Worm (Caenorhabditis elegans) whole organism, young adult: ENCODE data around the gene ogdh-2.

Experiments used
- B0035.1 ChIP-seq: sonication (generic microtip); optimal IDR thresholded peaks from 2 replicates; lab custom pipeline; 2016; ENCODE audit warnings: missing genetic modification characterization, mild to moderate bottlenecking, missing compliant biosample characterization, missing genotype, missing genetic modification reagents
- B0261.1 ChIP-seq: sonication (generic microtip); optimal IDR thresholded peaks from 2 replicates; lab custom pipeline; 2016; ENCODE audit warnings: mild to moderate bottlenecking, missing genetic modification characterization, moderate library complexity, missing compliant biosample characterization
- B0336.3 ChIP-seq: fragments of 200-800 bp; sonication (Bioruptor generic); IDR thresholded peaks from 2 replicates; pipeline ENCODE4 v1.3.6; 2022; ENCODE audit warnings: missing genetic modification characterization, missing compliant biosample characterization
- D2030.7 ChIP-seq: fragments of 200-800 bp; sonication (Bioruptor generic); IDR thresholded peaks from 2 replicates; pipeline ENCODE4 v1.3.6; 2022; ENCODE audit warnings: missing genetic modification reagents, missing genetic modification characterization, missing compliant biosample characterization
- F23B12.7 ChIP-seq: sonication (generic microtip); optimal IDR thresholded peaks from 2 replicates; lab custom pipeline; 2017; ENCODE audit warnings: missing genetic modification characterization, mild to moderate bottlenecking, missing compliant biosample characterization, antibody characterized with exemption, moderate library complexity; ENCODE audit not compliant: insufficient read depth
- F33H1.4 ChIP-seq: fragments of 200-800 bp; sonication (Bioruptor generic); IDR thresholded peaks from 2 replicates; pipeline ENCODE4 v1.3.6; 2022; ENCODE audit warnings: missing genetic modification reagents, missing genetic modification characterization, missing compliant biosample characterization
- K12H6.12 ChIP-seq: fragments of 200-800 bp; sonication (Bioruptor generic); optimal IDR thresholded peaks from 2 replicates; lab custom pipeline; 2018; ENCODE audit warnings: mild to moderate bottlenecking, missing genetic modification characterization, missing compliant biosample characterization
- T26A5.8 ChIP-seq: sonication (generic microtip); optimal IDR thresholded peaks from 2 replicates; lab custom pipeline; 2016; ENCODE audit warnings: missing genetic modification characterization, missing compliant biosample characterization
- Y53G8AR.9 ChIP-seq: fragments of 200-800 bp; sonication (Bioruptor generic); conservative IDR thresholded peaks from 2 replicates; pipeline ENCODE4 v1.3.6; 2022; ENCODE audit warnings: missing genetic modification reagents, missing genetic modification characterization, missing compliant biosample characterization
- Y56A3A.18 ChIP-seq: fragments of 200-800 bp; sonication (Bioruptor generic); IDR thresholded peaks from 2 replicates; pipeline ENCODE4 v1.3.6; 2022; ENCODE audit warnings: missing genetic modification reagents, missing genetic modification characterization, missing compliant biosample characterization
- Y79H2A.3 ChIP-seq: fragments of 200-800 bp; sonication (Bioruptor generic); conservative IDR thresholded peaks from 2 replicates; pipeline ENCODE4 v1.3.6; 2022; ENCODE audit warnings: missing genetic modification reagents, missing genetic modification characterization, missing compliant biosample characterization
- ZK185.1 ChIP-seq: sonication (generic microtip); optimal IDR thresholded peaks from 2 replicates; lab custom pipeline; 2016; ENCODE audit warnings: mild to moderate bottlenecking, missing genetic modification characterization, missing compliant biosample characterization; ENCODE audit not compliant: poor library complexity, severe bottlenecking
- aptf-2 ChIP-seq: fragments of 200-800 bp; sonication (Bioruptor generic); conservative IDR thresholded peaks from 2 replicates; pipeline ENCODE4 v1.3.6; 2022; ENCODE audit warnings: missing genetic modification reagents, missing genetic modification characterization, missing compliant biosample characterization
- bed-1 ChIP-seq: fragments of 200-800 bp; sonication (Bioruptor generic); IDR thresholded peaks from 2 replicates; pipeline ENCODE4 v1.3.6; 2022; ENCODE audit warnings: missing genetic modification reagents, missing genetic modification characterization, missing compliant biosample characterization
- ceh-79 ChIP-seq: sonication (generic microtip); optimal IDR thresholded peaks from 2 replicates; lab custom pipeline; 2017; ENCODE audit warnings: mild to moderate bottlenecking, missing genetic modification characterization, missing compliant biosample characterization
- chd-7 ChIP-seq: sonication (generic microtip); optimal IDR thresholded peaks from 2 replicates; lab custom pipeline; 2016; ENCODE audit warnings: mild to moderate bottlenecking, missing genetic modification characterization, moderate library complexity, missing compliant biosample characterization
- dox-1 ChIP-seq: fragments of 200-800 bp; sonication (Bioruptor generic); IDR thresholded peaks from 2 replicates; pipeline ENCODE4 v1.3.6; 2022; ENCODE audit warnings: missing genetic modification reagents, missing genetic modification characterization, missing compliant biosample characterization
- dpff-1 ChIP-seq: sonication (generic microtip); optimal IDR thresholded peaks from 2 replicates; lab custom pipeline; 2017; ENCODE audit warnings: mild to moderate bottlenecking, missing genetic modification characterization, missing compliant biosample characterization
- dpl-1 ChIP-seq: fragments of 150-350 bp; optimal IDR thresholded peaks from 2 replicates; lab custom pipeline; 2014; ENCODE audit warnings: missing biosample characterization, missing genetic modification reagents, missing genetic modification characterization
- efl-1 ChIP-seq: fragments of 150-350 bp; optimal IDR thresholded peaks from 2 replicates; lab custom pipeline; 2014; ENCODE audit warnings: missing biosample characterization, missing genetic modification reagents, missing genetic modification characterization
- egrh-3 ChIP-seq: fragments of 200-800 bp; sonication (Bioruptor generic); IDR thresholded peaks from 2 replicates; pipeline ENCODE4 v1.3.6; 2022; ENCODE audit warnings: missing genetic modification reagents, missing genetic modification characterization, missing compliant biosample characterization
- ekl-4 ChIP-seq: fragments of 200-800 bp; sonication (Bioruptor generic); IDR thresholded peaks from 2 replicates; pipeline ENCODE4 v1.3.6; 2022; ENCODE audit warnings: missing genetic modification reagents, missing genetic modification characterization, missing compliant biosample characterization
- fkh-3 ChIP-seq: sonication (generic microtip); optimal IDR thresholded peaks from 2 replicates; lab custom pipeline; 2016; ENCODE audit warnings: mild to moderate bottlenecking, missing genetic modification characterization, missing compliant biosample characterization
- him-1 ChIP-seq: sonication (generic microtip); optimal IDR thresholded peaks from 2 replicates; lab custom pipeline; 2016; ENCODE audit warnings: missing genotype, missing genetic modification reagents, missing genetic modification characterization, missing compliant biosample characterization
- hlh-12 ChIP-seq: sonication (generic microtip); optimal IDR thresholded peaks from 2 replicates; lab custom pipeline; 2016; ENCODE audit warnings: missing genetic modification characterization, missing compliant biosample characterization
- hlh-26 ChIP-seq: fragments of 200-800 bp; sonication (Bioruptor generic); conservative IDR thresholded peaks from 2 replicates; pipeline ENCODE4 v1.3.6; 2022; ENCODE audit warnings: missing genetic modification reagents, missing genetic modification characterization, missing compliant biosample characterization
- hmg-1.2 ChIP-seq: fragments of 200-800 bp; sonication (Bioruptor generic); IDR thresholded peaks from 2 replicates; pipeline ENCODE4 v1.3.6; 2022; ENCODE audit warnings: missing genetic modification reagents, missing genetic modification characterization, missing compliant biosample characterization
- lag-1 ChIP-seq: fragments of 200-800 bp; sonication (Bioruptor generic); IDR thresholded peaks from 2 replicates; pipeline ENCODE4 v1.3.6; 2022; ENCODE audit warnings: missing genetic modification reagents, missing genetic modification characterization, missing compliant biosample characterization
- lin-26 ChIP-seq: fragments of 200-800 bp; sonication (Bioruptor generic); IDR thresholded peaks from 2 replicates; pipeline ENCODE4 v1.3.6; 2022; ENCODE audit warnings: missing genetic modification reagents, missing genetic modification characterization, missing compliant biosample characterization
- lin-35 ChIP-seq, 3 experiments: fragments of 150-350 bp in 2 of 3; sonication (generic microtip) in 1 of 3; optimal IDR thresholded peaks; 2 replicates each; lab custom pipeline; 2014 to 2018; ENCODE audit warnings: missing biosample characterization in 3 of 3, missing genetic modification characterization in 3 of 3, missing genetic modification reagents in 3 of 3
- lsy-27 ChIP-seq: sonication (generic microtip); optimal IDR thresholded peaks from 2 replicates; lab custom pipeline; 2017; ENCODE audit warnings: missing genetic modification characterization, mild to moderate bottlenecking, missing compliant biosample characterization, antibody characterized with exemption, missing genotype, borderline replicate concordance; ENCODE audit not compliant: insufficient read depth
- madf-8 ChIP-seq: fragments of 200-800 bp; sonication (Bioruptor generic); conservative IDR thresholded peaks from 2 replicates; pipeline ENCODE4 v1.3.6; 2022; ENCODE audit warnings: missing genetic modification reagents, missing genetic modification characterization, missing compliant biosample characterization
- mcd-1 ChIP-seq: fragments of 200-800 bp; sonication (Bioruptor generic); IDR thresholded peaks from 2 replicates; pipeline ENCODE4 v1.3.6; 2022; ENCODE audit warnings: missing genetic modification reagents, missing genetic modification characterization, missing compliant biosample characterization
- mel-28 ChIP-seq: sonication (generic microtip); optimal IDR thresholded peaks from 2 replicates; lab custom pipeline; 2016; ENCODE audit warnings: borderline replicate concordance, mild to moderate bottlenecking, missing genetic modification characterization, missing compliant biosample characterization
- nfyb-1 ChIP-seq: fragments of 200-800 bp; sonication (Bioruptor generic); IDR thresholded peaks from 2 replicates; pipeline ENCODE4 v1.3.6; 2022; ENCODE audit warnings: missing genetic modification reagents, missing genetic modification characterization, missing compliant biosample characterization
- nhr-179 ChIP-seq: sonication (generic microtip); optimal IDR thresholded peaks from 2 replicates; lab custom pipeline; 2016; ENCODE audit warnings: mild to moderate bottlenecking, missing genetic modification characterization, missing compliant biosample characterization
- nhr-80 ChIP-seq: sonication (generic microtip); optimal IDR thresholded peaks from 2 replicates; lab custom pipeline; 2016; ENCODE audit warnings: missing genetic modification characterization, missing compliant biosample characterization
- pbrm-1 ChIP-seq: fragments of 200-800 bp; sonication (Bioruptor generic); IDR thresholded peaks from 2 replicates; pipeline ENCODE4 v1.3.6; 2022; ENCODE audit warnings: missing genetic modification reagents, missing genetic modification characterization, missing compliant biosample characterization
- repo-1 ChIP-seq: sonication (generic microtip); optimal IDR thresholded peaks from 2 replicates; lab custom pipeline; 2017; ENCODE audit warnings: mild to moderate bottlenecking, missing genetic modification characterization, missing compliant biosample characterization
- snpc-4 ChIP-seq, 5 experiments: fragments of 150-350 bp in 1 of 5; sonication (generic microtip) in 4 of 5; optimal IDR thresholded peaks; 2 replicates each; lab custom pipeline; 2014 to 2018; ENCODE audit warnings: missing genetic modification characterization in 5 of 5, missing biosample characterization in 3 of 5, antibody characterized with exemption in 2 of 5, mild to moderate bottlenecking in 2 of 5, missing compliant biosample characterization in 2 of 5, missing genotype in 2 of 5, moderate library complexity in 2 of 5, missing genetic modification reagents in 1 of 5
- sptf-2 ChIP-seq: fragments of 200-800 bp; sonication (Bioruptor generic); optimal IDR thresholded peaks from 2 replicates; lab custom pipeline; 2018; ENCODE audit warnings: mild to moderate bottlenecking, missing genetic modification characterization, missing compliant biosample characterization
- tbp1 ChIP-seq: fragments of 200-800 bp; sonication (Bioruptor generic); optimal IDR thresholded peaks from 2 replicates; lab custom pipeline; 2018; ENCODE audit warnings: mild to moderate bottlenecking, missing genetic modification characterization, missing compliant biosample characterization
- unc-130 ChIP-seq: sonication (generic microtip); optimal IDR thresholded peaks from 2 replicates; lab custom pipeline; 2016; ENCODE audit warnings: missing genetic modification reagents, missing genetic modification characterization, missing compliant biosample characterization
- xnd-1 ChIP-seq: sonication (generic microtip); optimal IDR thresholded peaks from 2 replicates; lab custom pipeline; 2016; ENCODE audit warnings: missing genotype, missing genetic modification reagents, missing genetic modification characterization, missing compliant biosample characterization
- ztf-25 ChIP-seq: fragments of 200-800 bp; sonication (Bioruptor generic); IDR thresholded peaks from 2 replicates; pipeline ENCODE4 v1.3.6; 2022; ENCODE audit warnings: missing genetic modification reagents, missing genetic modification characterization, missing compliant biosample characterization
- ztf-26 ChIP-seq: sonication (generic microtip); optimal IDR thresholded peaks from 2 replicates; lab custom pipeline; 2017; ENCODE audit warnings: missing genetic modification characterization, missing compliant biosample characterization
- ztf-28 ChIP-seq: fragments of 200-800 bp; sonication (Bioruptor generic); IDR thresholded peaks from 2 replicates; pipeline ENCODE4 v1.3.6; 2022; ENCODE audit warnings: missing genetic modification reagents, missing genetic modification characterization, missing compliant biosample characterization
- ztf-3 ChIP-seq: fragments of 200-800 bp; sonication (Bioruptor generic); optimal IDR thresholded peaks from 2 replicates; lab custom pipeline; 2018; ENCODE audit warnings: mild to moderate bottlenecking, missing genetic modification characterization, missing compliant biosample characterization
- ztf-6 ChIP-seq: fragments of 200-800 bp; sonication (Bioruptor generic); IDR thresholded peaks from 2 replicates; pipeline ENCODE4 v1.3.6; 2022; ENCODE audit warnings: missing genetic modification reagents, missing genetic modification characterization, missing compliant biosample characterization

The ogdh-2 gene

ce11 chrV:12192129-12192528 is 2.2 kb upstream of the ogdh-2 start, which contains the start of gene rnp-1:
TSS of gene rnp-1 (plus strand) at chrV:12192273.
- TF ChIP-seq sptf-2 (GFP tag; lab: Kevin White, UChicago) (no peak), Y79H2A.3 (GFP tag; lab: Robert Waterston, UW) (no peak), nhr-179 (tag; lab: Kevin White, UChicago) (no peak), Y56A3A.18 (GFP tag; lab: Robert Waterston, UW) (0 out of 2 replicates have a peak, but pooled peaks have one; percentile 10), B0336.3 (peak; percentile 58; the same call in 1 of the 2 replicates), dpl-1 (GFP tag; lab: Kevin White, UChicago) (no peak), F23B12.7 (tag; lab: Kevin White, UChicago) (no peak), lsy-27 (tag; lab: Kevin White, UChicago) (no peak), hmg-1.2 (GFP tag; lab: Robert Waterston, UW) (0 out of 2 replicates have a peak, but pooled peaks have one; percentile 8), bed-1 (no peak), aptf-2 (no peak), ztf-26 (tag; lab: Kevin White, UChicago) (no peak), ztf-25 (GFP tag; lab: Robert Waterston, UW) (no peak), egrh-3 (GFP tag; lab: Robert Waterston, UW) (no peak), ceh-79 (tag; lab: Kevin White, UChicago) (no peak), ztf-6 (GFP tag; lab: Robert Waterston, UW) (no peak), mcd-1 (GFP tag; lab: Robert Waterston, UW) (no peak), ztf-28 (GFP tag; lab: Robert Waterston, UW) (no peak), Y53G8AR.9 (GFP tag; lab: Robert Waterston, UW) (0 out of 2 replicates have a peak, but pooled peaks have one; percentile 36), snpc-4 (GFP tag; optimal IDR thresholded peaks at IDR 0.05; lab: Kevin White, UChicago) (no peak), snpc-4 (tag; optimal IDR thresholded peaks at IDR 0.05; lab: Kevin White, UChicago) (no peak), T26A5.8 (no peak), chd-7 (tag; lab: Kevin White, UChicago) (no peak), unc-130 (GFP tag; lab: Kevin White, UChicago) (no peak), B0035.1 (tag; lab: Kevin White, UChicago) (no peak), mel-28 (no peak), ekl-4 (GFP tag; lab: Robert Waterston, UW) (no peak), lag-1 (GFP tag; lab: Robert Waterston, UW) (no peak), hlh-12 (no peak), repo-1 (tag; lab: Kevin White, UChicago) (no peak), madf-8 (GFP tag; lab: Robert Waterston, UW) (no peak), B0261.1 (tag; lab: Kevin White, UChicago) (no peak), him-1 (tag; lab: Kevin White, UChicago) (no peak), xnd-1 (tag; lab: Kevin White, UChicago) (no peak), ZK185.1 (tag; lab: Kevin White, UChicago) (no peak), D2030.7 (no peak), F33H1.4 (GFP tag; lab: Robert Waterston, UW) (no peak), nfyb-1 (GFP tag; lab: Robert Waterston, UW) (peak; percentile 17; the same call in 1 of the 2 replicates), lin-26 (GFP tag; lab: Robert Waterston, UW) (no peak), hlh-26 (GFP tag; lab: Robert Waterston, UW) (no peak), lin-35 (GFP tag; optimal IDR thresholded peaks at IDR 0.05; lab: Kevin White, UChicago) (peak in 1 of 3 experiments; percentile 4), dox-1 (GFP tag; lab: Robert Waterston, UW) (no peak), pbrm-1 (GFP tag; lab: Robert Waterston, UW) (0 out of 2 replicates have a peak, but pooled peaks have one; percentile 29), tbp1 (GFP tag; lab: Kevin White, UChicago) (no peak), dpff-1 (tag; lab: Kevin White, UChicago) (no peak), K12H6.12 (tag; lab: Kevin White, UChicago) (no peak), fkh-3 (tag; lab: Kevin White, UChicago) (no peak), ztf-3 (GFP tag; lab: Kevin White, UChicago) (no peak), efl-1 (GFP tag; lab: Kevin White, UChicago) (no peak), nhr-80 (no peak)
